Worm (Caenorhabditis elegans): Measurements from ENCODE around the gene srz-97.

srz-97 gene

ce11 chrV:14414964-14415564 is 53.0 kb downstream of the srz-97 start, which contains the start of the genes nxf-1 and C15H11.11 (continued):
- TF ChIP-seq nhr-12 (tag; optimal IDR thresholded peaks at IDR 0.05) (no peak), sma-9 (GFP tag; optimal IDR thresholded peaks at IDR 0.05) (peak; percentile 71), sma-9 (tag; optimal IDR thresholded peaks at IDR 0.05) (no peak), dmd-4 (tag; optimal IDR thresholded peaks at IDR 0.05) (no peak), blmp-1 (tag; optimal IDR thresholded peaks at IDR 0.05; ENCODE audit: insufficient read depth) (no peak), nhr-25 (tag; optimal IDR thresholded peaks at IDR 0.05) (peak; percentile 56), ama-1 (optimal IDR thresholded peaks at IDR 0.05) (peak; percentile 70), Y55F3AM.14 (GFP tag; optimal IDR thresholded peaks at IDR 0.05) (no peak), crh-2 (tag; optimal IDR thresholded peaks at IDR 0.05) (peak; percentile 83), lin-13 (GFP tag; optimal IDR thresholded peaks at IDR 0.05) (peak; percentile 47), ZK546.5 (tag; optimal IDR thresholded peaks at IDR 0.05) (no peak), nhr-21 (tag; optimal IDR thresholded peaks at IDR 0.05) (peak; percentile 36), R02D3.7 (tag; optimal IDR thresholded peaks at IDR 0.05) (no peak), nhr-10 (tag; optimal IDR thresholded peaks at IDR 0.05) (no peak), peb-1 (tag; optimal IDR thresholded peaks at IDR 0.05) (no peak), unc-39 (tag; optimal IDR thresholded peaks at IDR 0.05) (no peak), zag-1 (tag; optimal IDR thresholded peaks at IDR 0.05) (no peak), snpc-4 (tag; optimal IDR thresholded peaks at IDR 0.05) (peak; percentile 19), ceh-82 (tag; optimal IDR thresholded peaks at IDR 0.05) (no peak), alr-1 (tag; optimal IDR thresholded peaks at IDR 0.05) (no peak), aly-2 (tag; optimal IDR thresholded peaks at IDR 0.05) (no peak)

ce11 chrV:14414032-14414431 is 54.0 kb downstream of the srz-97 start:
- TF ChIP-seq nhr-10 (tag; optimal IDR thresholded peaks at IDR 0.05) (no peak), fos-1 (tag; optimal IDR thresholded peaks at IDR 0.05) (peak; percentile 93), nhr-21 (tag; optimal IDR thresholded peaks at IDR 0.05) (no peak), ama-1 (optimal IDR thresholded peaks at IDR 0.05) (no peak), lsy-2 (tag; optimal IDR thresholded peaks at IDR 0.05) (no peak)

Measured in whole organism, L2 larva.